Worm (Caenorhabditis elegans) whole organism, young adult: ENCODE measurements around the gene ubxn-5.

Experiments
- B0019.2 ChIP-seq: fragments of 200-800 bp; sonication (Bioruptor generic); conservative IDR thresholded peaks from 2 replicates; pipeline ENCODE4 v1.3.6; 2022; ENCODE audit warnings: missing genetic modification reagents, missing genetic modification characterization, missing compliant biosample characterization
- B0035.1 ChIP-seq: sonication (generic microtip); optimal IDR thresholded peaks from 2 replicates; lab custom pipeline; 2016; ENCODE audit warnings: missing genetic modification characterization, mild to moderate bottlenecking, missing compliant biosample characterization, missing genotype, missing genetic modification reagents
- B0261.1 ChIP-seq: sonication (generic microtip); optimal IDR thresholded peaks from 2 replicates; lab custom pipeline; 2016; ENCODE audit warnings: mild to moderate bottlenecking, missing genetic modification characterization, moderate library complexity, missing compliant biosample characterization
- B0336.3 ChIP-seq: fragments of 200-800 bp; sonication (Bioruptor generic); IDR thresholded peaks from 2 replicates; pipeline ENCODE4 v1.3.6; 2022; ENCODE audit warnings: missing genetic modification characterization, missing compliant biosample characterization
- F23B12.7 ChIP-seq: sonication (generic microtip); optimal IDR thresholded peaks from 2 replicates; lab custom pipeline; 2017; ENCODE audit warnings: missing genetic modification characterization, mild to moderate bottlenecking, missing compliant biosample characterization, antibody characterized with exemption, moderate library complexity; ENCODE audit not compliant: insufficient read depth
- F55B11.4 ChIP-seq: sonication (generic microtip); optimal IDR thresholded peaks from 2 replicates; lab custom pipeline; 2016; ENCODE audit warnings: missing compliant biosample characterization, missing genetic modification characterization, borderline replicate concordance; ENCODE audit not compliant: insufficient read depth
- ZK185.1 ChIP-seq: sonication (generic microtip); optimal IDR thresholded peaks from 2 replicates; lab custom pipeline; 2016; ENCODE audit warnings: mild to moderate bottlenecking, missing genetic modification characterization, missing compliant biosample characterization; ENCODE audit not compliant: poor library complexity, severe bottlenecking
- ama-1 ChIP-seq, 3 experiments: fragments of 150-350 bp in 1 of 3; sonication (generic microtip) in 2 of 3; optimal IDR thresholded peaks; 2 replicates each; lab custom pipeline; 2014 to 2018; ENCODE audit warnings: missing biosample characterization in 2 of 3, missing genetic modification characterization in 2 of 3, missing genetic modification reagents in 2 of 3
- athp-1 ChIP-seq: sonication (generic microtip); optimal IDR thresholded peaks from 2 replicates; lab custom pipeline; 2017; ENCODE audit warnings: mild to moderate bottlenecking, missing genetic modification characterization, missing compliant biosample characterization
- attf-3 ChIP-seq: fragments of 200-800 bp; sonication (Bioruptor generic); conservative IDR thresholded peaks from 2 replicates; pipeline ENCODE4 v1.3.6; 2022; ENCODE audit warnings: missing genetic modification reagents, missing genetic modification characterization, missing compliant biosample characterization
- attf-5 ChIP-seq: fragments of 200-800 bp; sonication (Bioruptor generic); optimal IDR thresholded peaks from 2 replicates; lab custom pipeline; 2018; ENCODE audit warnings: mild to moderate bottlenecking, missing genetic modification characterization, missing compliant biosample characterization
- ccch-3 ChIP-seq: fragments of 200-800 bp; sonication (Bioruptor generic); optimal IDR thresholded peaks from 2 replicates; lab custom pipeline; 2018; ENCODE audit warnings: mild to moderate bottlenecking, missing genetic modification characterization, missing compliant biosample characterization
- cebp-1 ChIP-seq, 2 experiments: fragments of 200-800 bp in 1 of 2; sonication (Bioruptor generic) in 1 of 2; sonication (generic microtip) in 1 of 2; IDR thresholded peaks in 1 of 2; optimal IDR thresholded peaks in 1 of 2; 2 replicates each; pipeline versions ENCODE4 v1.3.6 to Lab custom; 2017 to 2022; ENCODE audit warnings: missing compliant biosample characterization in 2 of 2, missing genetic modification characterization in 2 of 2, mild to moderate bottlenecking in 1 of 2, missing genetic modification reagents in 1 of 2, moderate library complexity in 1 of 2
- ceh-100 ChIP-seq: fragments of 200-800 bp; sonication (Bioruptor generic); IDR thresholded peaks from 2 replicates; pipeline ENCODE4 v1.3.6; 2022; ENCODE audit warnings: missing genetic modification reagents, missing genetic modification characterization, missing compliant biosample characterization
- ceh-27 ChIP-seq: fragments of 200-800 bp; sonication (Bioruptor generic); optimal IDR thresholded peaks from 2 replicates; lab custom pipeline; 2018; ENCODE audit warnings: mild to moderate bottlenecking, missing genetic modification characterization, moderate library complexity, missing compliant biosample characterization
- dox-1 ChIP-seq: fragments of 200-800 bp; sonication (Bioruptor generic); IDR thresholded peaks from 2 replicates; pipeline ENCODE4 v1.3.6; 2022; ENCODE audit warnings: missing genetic modification reagents, missing genetic modification characterization, missing compliant biosample characterization
- egrh-3 ChIP-seq: fragments of 200-800 bp; sonication (Bioruptor generic); IDR thresholded peaks from 2 replicates; pipeline ENCODE4 v1.3.6; 2022; ENCODE audit warnings: missing genetic modification reagents, missing genetic modification characterization, missing compliant biosample characterization
- him-1 ChIP-seq: sonication (generic microtip); optimal IDR thresholded peaks from 2 replicates; lab custom pipeline; 2016; ENCODE audit warnings: missing genotype, missing genetic modification reagents, missing genetic modification characterization, missing compliant biosample characterization
- hmg-1.2 ChIP-seq: fragments of 200-800 bp; sonication (Bioruptor generic); IDR thresholded peaks from 2 replicates; pipeline ENCODE4 v1.3.6; 2022; ENCODE audit warnings: missing genetic modification reagents, missing genetic modification characterization, missing compliant biosample characterization
- let-607 ChIP-seq, 2 experiments: fragments of 200-800 bp in 1 of 2; sonication (Bioruptor generic) in 1 of 2; sonication (generic microtip) in 1 of 2; optimal IDR thresholded peaks; 2 replicates each; lab custom pipeline; 2016 to 2018; ENCODE audit warnings: mild to moderate bottlenecking in 2 of 2, missing compliant biosample characterization in 2 of 2, missing genetic modification characterization in 2 of 2, moderate library complexity in 2 of 2, missing genotype in 1 of 2
- lin-35 ChIP-seq, 3 experiments: fragments of 150-350 bp in 2 of 3; sonication (generic microtip) in 1 of 3; optimal IDR thresholded peaks; 2 replicates each; lab custom pipeline; 2014 to 2018; ENCODE audit warnings: missing biosample characterization in 3 of 3, missing genetic modification characterization in 3 of 3, missing genetic modification reagents in 3 of 3
- lin-40 ChIP-seq: sonication (generic microtip); optimal IDR thresholded peaks from 2 replicates; lab custom pipeline; 2016; ENCODE audit warnings: missing genetic modification characterization, mild to moderate bottlenecking, missing compliant biosample characterization, missing genotype, missing genetic modification reagents
- madf-3 ChIP-seq: fragments of 200-800 bp; sonication (Bioruptor generic); IDR thresholded peaks from 2 replicates; pipeline ENCODE4 v1.3.6; 2022; ENCODE audit warnings: missing genetic modification reagents, missing genetic modification characterization, missing compliant biosample characterization
- madf-6 ChIP-seq: fragments of 200-800 bp; sonication (Bioruptor generic); IDR thresholded peaks from 2 replicates; pipeline ENCODE4 v1.3.6; 2022; ENCODE audit warnings: missing genetic modification reagents, missing genetic modification characterization, missing compliant biosample characterization
- mel-28 ChIP-seq: sonication (generic microtip); optimal IDR thresholded peaks from 2 replicates; lab custom pipeline; 2016; ENCODE audit warnings: borderline replicate concordance, mild to moderate bottlenecking, missing genetic modification characterization, missing compliant biosample characterization
- nhr-27 ChIP-seq: fragments of 200-800 bp; sonication (Bioruptor generic); optimal IDR thresholded peaks from 2 replicates; lab custom pipeline; 2018; ENCODE audit warnings: mild to moderate bottlenecking, missing genetic modification characterization, moderate library complexity, missing compliant biosample characterization
- nhr-80 ChIP-seq: sonication (generic microtip); optimal IDR thresholded peaks from 2 replicates; lab custom pipeline; 2016; ENCODE audit warnings: missing genetic modification characterization, missing compliant biosample characterization
- pha-4 ChIP-seq: fragments of 150-350 bp; sonication (generic microtip); optimal IDR thresholded peaks from 2 replicates; lab custom pipeline; 2014; ENCODE audit warnings: missing biosample characterization, missing genetic modification reagents, missing genetic modification characterization
- rec-8 ChIP-seq, 2 experiments: sonication (generic microtip); optimal IDR thresholded peaks; 2 replicates each; lab custom pipeline; 2016; ENCODE audit warnings: mild to moderate bottlenecking in 2 of 2, missing genetic modification characterization in 2 of 2, missing genetic modification reagents in 2 of 2, missing genotype in 2 of 2, missing biosample characterization in 1 of 2, missing compliant biosample characterization in 1 of 2, moderate library complexity in 1 of 2
- snpc-1.3 ChIP-seq: sonication (generic microtip); optimal IDR thresholded peaks from 2 replicates; lab custom pipeline; 2017; ENCODE audit warnings: missing genetic modification characterization, mild to moderate bottlenecking, missing compliant biosample characterization, antibody characterized with exemption, moderate library complexity, missing genotype, missing genetic modification reagents; ENCODE audit not compliant: insufficient read depth
- snpc-4 ChIP-seq, 5 experiments: fragments of 150-350 bp in 1 of 5; sonication (generic microtip) in 4 of 5; optimal IDR thresholded peaks; 2 replicates each; lab custom pipeline; 2014 to 2018; ENCODE audit warnings: missing genetic modification characterization in 5 of 5, missing biosample characterization in 3 of 5, antibody characterized with exemption in 2 of 5, mild to moderate bottlenecking in 2 of 5, missing compliant biosample characterization in 2 of 5, missing genotype in 2 of 5, moderate library complexity in 2 of 5, missing genetic modification reagents in 1 of 5
- tbp1 ChIP-seq: fragments of 200-800 bp; sonication (Bioruptor generic); optimal IDR thresholded peaks from 2 replicates; lab custom pipeline; 2018; ENCODE audit warnings: mild to moderate bottlenecking, missing genetic modification characterization, missing compliant biosample characterization
- unc-130 ChIP-seq: sonication (generic microtip); optimal IDR thresholded peaks from 2 replicates; lab custom pipeline; 2016; ENCODE audit warnings: missing genetic modification reagents, missing genetic modification characterization, missing compliant biosample characterization
- zfh-2 ChIP-seq: fragments of 200-800 bp; sonication (Bioruptor generic); conservative IDR thresholded peaks from 2 replicates; pipeline ENCODE4 v1.3.6; 2022; ENCODE audit warnings: missing genetic modification reagents, missing genetic modification characterization, missing compliant biosample characterization
- ztf-18 ChIP-seq: sonication (generic microtip); optimal IDR thresholded peaks from 2 replicates; lab custom pipeline; 2016; ENCODE audit warnings: missing genotype, mild to moderate bottlenecking, missing genetic modification characterization, missing compliant biosample characterization
- ztf-22 ChIP-seq: fragments of 200-800 bp; sonication (Bioruptor generic); optimal IDR thresholded peaks from 2 replicates; lab custom pipeline; 2018; ENCODE audit warnings: mild to moderate bottlenecking, missing genetic modification characterization, moderate library complexity, missing compliant biosample characterization
- ztf-25 ChIP-seq: fragments of 200-800 bp; sonication (Bioruptor generic); IDR thresholded peaks from 2 replicates; pipeline ENCODE4 v1.3.6; 2022; ENCODE audit warnings: missing genetic modification reagents, missing genetic modification characterization, missing compliant biosample characterization
- ztf-28 ChIP-seq: fragments of 200-800 bp; sonication (Bioruptor generic); IDR thresholded peaks from 2 replicates; pipeline ENCODE4 v1.3.6; 2022; ENCODE audit warnings: missing genetic modification reagents, missing genetic modification characterization, missing compliant biosample characterization

Gene ubxn-5

ce11 chrII:10200759-10201158 is 33.5 kb downstream of the ubxn-5 start, which contains the start of gene arv-1:
Gene arv-1, minus strand, starts transcription at chrII:10200823.
- TF ChIP-seq him-1 (tag; lab: Kevin White, UChicago) (peak; percentile 11), athp-1 (no peak), cebp-1 (GFP tag; IDR thresholded peaks at IDR 0.05; lab: Robert Waterston, UW) (no peak), cebp-1 (tag; optimal IDR thresholded peaks at IDR 0.05; lab: Kevin White, UChicago) (no peak), ZK185.1 (tag; lab: Kevin White, UChicago) (peak; percentile 51), nhr-80 (tag; lab: Kevin White, UChicago) (peak; percentile 12), ztf-28 (no peak), attf-5 (GFP tag; lab: Kevin White, UChicago) (peak; percentile 13), snpc-4 (GFP tag; optimal IDR thresholded peaks at IDR 0.05; lab: Kevin White, UChicago) (no peak), snpc-4 (tag; optimal IDR thresholded peaks at IDR 0.05; lab: Kevin White, UChicago) (peak in 1 of 4 experiments; percentile 6), madf-6 (GFP tag; lab: Robert Waterston, UW) (no peak; the same call in 1 of the 2 replicates), F23B12.7 (tag; lab: Kevin White, UChicago) (peak; percentile 9), F55B11.4 (tag; lab: Kevin White, UChicago) (no peak), hmg-1.2 (GFP tag; lab: Robert Waterston, UW) (peak; percentile 52; the same call in 1 of the 2 replicates), pha-4 (tag; lab: Kevin White, UChicago) (no peak), ceh-27 (GFP tag; lab: Kevin White, UChicago) (peak; percentile 49), mel-28 (tag; lab: Kevin White, UChicago) (no peak), ztf-18 (tag; lab: Kevin White, UChicago) (peak; percentile 17), tbp1 (GFP tag; lab: Kevin White, UChicago) (no peak), B0261.1 (tag; lab: Kevin White, UChicago) (no peak), lin-35 (GFP tag; optimal IDR thresholded peaks at IDR 0.05; lab: Kevin White, UChicago) (no peak), lin-40 (tag; lab: Kevin White, UChicago) (no peak), egrh-3 (GFP tag; lab: Robert Waterston, UW) (no peak), unc-130 (peak; percentile 1), ztf-22 (no peak), ceh-100 (GFP tag; lab: Robert Waterston, UW) (peak; percentile 11; the same call in 1 of the 2 replicates), B0019.2 (peak; percentile 63; the same call in 1 of the 2 replicates), dox-1 (GFP tag; lab: Robert Waterston, UW) (peak; percentile 61; the same call in 1 of the 2 replicates)

- TF ChIP-seq B0261.1 (tag; lab: Kevin White, UChicago) (no peak), madf-3 (0 out of 2 replicates have a peak, but pooled peaks have one; percentile 33)
Measured at ce11 chrII:10199906-10200305, 34.4 kb downstream of the ubxn-5 start, which contains the start of gene R05H5.4. Gene R05H5.4, minus strand, starts transcription at chrII:10200006.

DNA sequence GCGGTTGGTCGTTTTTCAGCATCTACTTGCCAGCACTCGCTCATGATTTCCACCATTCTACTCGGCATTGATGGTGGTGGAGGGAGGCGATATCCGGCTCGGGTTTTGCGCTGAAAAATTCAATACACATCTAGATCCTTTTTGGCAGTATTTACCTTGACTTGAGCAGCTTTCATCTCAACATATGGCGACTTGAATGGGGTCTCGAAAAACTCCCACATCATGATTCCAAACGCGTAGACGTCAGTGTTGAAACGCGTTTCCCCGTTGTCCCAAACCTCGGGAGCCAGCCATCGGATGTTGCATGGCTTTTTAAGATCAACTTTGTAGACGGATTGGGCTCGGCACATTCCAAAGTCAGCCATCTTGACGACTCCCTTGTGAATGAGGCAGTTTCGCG is 35.8 kb downstream of the ubxn-5 start:
- TF ChIP-seq snpc-1.3 (tag; lab: Kevin White, UChicago) (no peak), B0336.3 (peak; percentile 38; the same call in 1 of the 2 replicates)

ce11 chrII:10197091-10197675 is 37.1 kb downstream of the ubxn-5 start, which contains the start of gene R05H5.3:
Gene R05H5.3, plus strand, starts transcription at chrII:10197625.
- TF ChIP-seq attf-5 (GFP tag; lab: Kevin White, UChicago) (peak; percentile 76), ZK185.1 (tag; lab: Kevin White, UChicago) (peak; percentile 18), nhr-27 (no peak), ztf-25 (peak; percentile 65; the same call in 1 of the 2 replicates), attf-3 (peak; percentile 72), B0035.1 (tag; lab: Kevin White, UChicago) (no peak), ccch-3 (GFP tag; lab: Kevin White, UChicago) (no peak), rec-8 (tag; optimal IDR thresholded peaks at IDR 0.05; lab: Kevin White, UChicago) (peak in 1 of 2 experiments; percentile 14), athp-1 (no peak), ama-1 (optimal IDR thresholded peaks at IDR 0.05; lab: Kevin White, UChicago) (no peak), ama-1 (GFP tag; optimal IDR thresholded peaks at IDR 0.05; lab: Kevin White, UChicago) (no peak), let-607 (tag; optimal IDR thresholded peaks at IDR 0.05; lab: Kevin White, UChicago) (no peak), F55B11.4 (tag; lab: Kevin White, UChicago) (no peak), zfh-2 (GFP tag; lab: Robert Waterston, UW) (no peak)
